Worm (Caenorhabditis elegans) whole organism, late embryonic: ENCODE data around the gene grp-1.
A peak's percentile ranks its signal among the peaks of the same experiment; 100 is the strongest.

ENCODE experiments used
- C08G9.2 ChIP-seq: sonication (generic microtip); optimal IDR thresholded peaks from 2 replicates; lab custom pipeline; 2016; ENCODE audit warnings: mild to moderate bottlenecking, missing genetic modification characterization, moderate library complexity, missing compliant biosample characterization
- C38D4.7 ChIP-seq: fragments of 200-800 bp; sonication (Bioruptor generic); optimal IDR thresholded peaks from 2 replicates; lab custom pipeline; 2018; ENCODE audit warnings: mild to moderate bottlenecking, missing genetic modification characterization, moderate library complexity, missing compliant biosample characterization
- F13H6.1 ChIP-seq: sonication (generic microtip); optimal IDR thresholded peaks from 2 replicates; lab custom pipeline; 2016; ENCODE audit warnings: missing genetic modification characterization, missing compliant biosample characterization
- K02D7.2 ChIP-seq: sonication (generic microtip); optimal IDR thresholded peaks from 2 replicates; lab custom pipeline; 2017; ENCODE audit warnings: mild to moderate bottlenecking, missing genetic modification characterization, missing compliant biosample characterization
- T23F11.4 ChIP-seq: fragments of 200-800 bp; sonication (Bioruptor generic); optimal IDR thresholded peaks from 2 replicates; lab custom pipeline; 2018; ENCODE audit warnings: mild to moderate bottlenecking, missing genetic modification characterization, missing compliant biosample characterization
- ama-1 ChIP-seq: fragments of 150-350 bp; optimal IDR thresholded peaks from 2 replicates; lab custom pipeline; 2014
- ceh-18 ChIP-seq: sonication (generic microtip); optimal IDR thresholded peaks from 2 replicates; lab custom pipeline; 2016; ENCODE audit warnings: missing genetic modification characterization, missing compliant biosample characterization
- ceh-19 ChIP-seq: fragments of 200-800 bp; sonication (Bioruptor generic); optimal IDR thresholded peaks from 2 replicates; lab custom pipeline; 2018; ENCODE audit warnings: mild to moderate bottlenecking, missing genetic modification characterization, missing compliant biosample characterization
- ceh-22 ChIP-seq: sonication (generic microtip); optimal IDR thresholded peaks from 2 replicates; lab custom pipeline; 2017; ENCODE audit warnings: missing biosample characterization, missing genetic modification characterization
- ceh-24 ChIP-seq: sonication (generic microtip); optimal IDR thresholded peaks from 2 replicates; lab custom pipeline; 2016; ENCODE audit warnings: mild to moderate bottlenecking, missing genetic modification characterization, missing compliant biosample characterization
- ceh-31 ChIP-seq: sonication (generic microtip); optimal IDR thresholded peaks from 2 replicates; lab custom pipeline; 2016; ENCODE audit warnings: missing genetic modification characterization, missing compliant biosample characterization
- ceh-34 ChIP-seq: sonication (generic microtip); optimal IDR thresholded peaks from 2 replicates; lab custom pipeline; 2016; ENCODE audit warnings: mild to moderate bottlenecking, missing genetic modification characterization, missing compliant biosample characterization
- ceh-48 ChIP-seq: sonication (generic microtip); optimal IDR thresholded peaks from 2 replicates; lab custom pipeline; 2016; ENCODE audit warnings: missing genetic modification characterization, inconsistent platforms, missing compliant biosample characterization
- ceh-9 ChIP-seq: sonication (generic microtip); optimal IDR thresholded peaks from 2 replicates; lab custom pipeline; 2016; ENCODE audit warnings: mild to moderate bottlenecking, missing genetic modification characterization, inconsistent platforms, missing compliant biosample characterization
- che-1 ChIP-seq: sonication (generic microtip); optimal IDR thresholded peaks from 2 replicates; lab custom pipeline; 2016; ENCODE audit warnings: mild to moderate bottlenecking, missing genetic modification characterization, missing compliant biosample characterization
- dmd-4 ChIP-seq: sonication (generic microtip); optimal IDR thresholded peaks from 2 replicates; lab custom pipeline; 2016; ENCODE audit warnings: borderline replicate concordance, missing genetic modification characterization, missing compliant biosample characterization
- elt-2 ChIP-seq: sonication (generic microtip); optimal IDR thresholded peaks from 2 replicates; lab custom pipeline; 2016; ENCODE audit warnings: missing genetic modification reagents, missing genetic modification characterization, missing compliant biosample characterization
- elt-4 ChIP-seq: sonication (generic microtip); optimal IDR thresholded peaks from 2 replicates; lab custom pipeline; 2016; ENCODE audit warnings: missing genetic modification characterization, missing compliant biosample characterization
- eyg-1 ChIP-seq: sonication (generic microtip); optimal IDR thresholded peaks from 2 replicates; lab custom pipeline; 2016; ENCODE audit warnings: missing genotype, missing genetic modification characterization, missing compliant biosample characterization
- fax-1 ChIP-seq: sonication (generic microtip); optimal IDR thresholded peaks from 2 replicates; lab custom pipeline; 2016; ENCODE audit warnings: missing genotype, missing genetic modification characterization, missing compliant biosample characterization
- fkh-10 ChIP-seq: fragments of 150-350 bp; optimal IDR thresholded peaks from 2 replicates; lab custom pipeline; 2014; ENCODE audit warnings: missing biosample characterization, missing genetic modification reagents, missing genetic modification characterization
- fkh-6 ChIP-seq: sonication (generic microtip); optimal IDR thresholded peaks from 2 replicates; lab custom pipeline; 2016; ENCODE audit warnings: missing genetic modification characterization, missing compliant biosample characterization
- gmeb-2 ChIP-seq: sonication (generic microtip); optimal IDR thresholded peaks from 2 replicates; lab custom pipeline; 2016; ENCODE audit warnings: missing genetic modification characterization, inconsistent platforms, missing compliant biosample characterization
- hlh-13 ChIP-seq: fragments of 200-800 bp; sonication (Bioruptor generic); optimal IDR thresholded peaks from 2 replicates; lab custom pipeline; 2018; ENCODE audit warnings: mild to moderate bottlenecking, missing genetic modification characterization, missing compliant biosample characterization
- hlh-6 ChIP-seq: sonication (generic microtip); optimal IDR thresholded peaks from 2 replicates; lab custom pipeline; 2016; ENCODE audit warnings: missing genotype, missing genetic modification characterization, missing compliant biosample characterization
- lin-11 ChIP-seq: fragments of 200-800 bp; sonication (Bioruptor generic); optimal IDR thresholded peaks from 2 replicates; lab custom pipeline; 2018; ENCODE audit warnings: mild to moderate bottlenecking, missing genetic modification characterization, missing compliant biosample characterization
- mec-3 ChIP-seq: sonication (generic microtip); optimal IDR thresholded peaks from 2 replicates; lab custom pipeline; 2016; ENCODE audit warnings: borderline replicate concordance, missing genetic modification characterization, missing compliant biosample characterization
- nfya-1 ChIP-seq: sonication (generic microtip); optimal IDR thresholded peaks from 2 replicates; lab custom pipeline; 2017; ENCODE audit warnings: missing genetic modification characterization, mild to moderate bottlenecking, missing compliant biosample characterization, antibody characterized with exemption, moderate library complexity
- nhr-232 ChIP-seq: sonication (generic microtip); optimal IDR thresholded peaks from 2 replicates; lab custom pipeline; 2016; ENCODE audit warnings: missing genetic modification characterization, missing compliant biosample characterization
- npax-4 ChIP-seq: sonication (generic microtip); optimal IDR thresholded peaks from 2 replicates; lab custom pipeline; 2016; ENCODE audit warnings: missing genetic modification characterization, missing compliant biosample characterization
- odd-2 ChIP-seq: sonication (generic microtip); optimal IDR thresholded peaks from 2 replicates; lab custom pipeline; 2017; ENCODE audit warnings: antibody characterized with exemption, mild to moderate bottlenecking, missing genetic modification characterization, missing compliant biosample characterization
- pat-9 ChIP-seq: fragments of 200-800 bp; sonication (Bioruptor generic); optimal IDR thresholded peaks from 2 replicates; lab custom pipeline; 2018; ENCODE audit warnings: mild to moderate bottlenecking, missing genetic modification characterization, moderate library complexity, missing compliant biosample characterization
- pax-1 ChIP-seq: fragments of 150-350 bp; optimal IDR thresholded peaks from 2 replicates; lab custom pipeline; 2014; ENCODE audit warnings: missing biosample characterization, missing genetic modification characterization
- pha-2 ChIP-seq: sonication (generic microtip); optimal IDR thresholded peaks from 2 replicates; lab custom pipeline; 2017; ENCODE audit warnings: mild to moderate bottlenecking, missing genetic modification characterization, missing compliant biosample characterization
- pqm-1 ChIP-seq: sonication (generic microtip); optimal IDR thresholded peaks from 2 replicates; lab custom pipeline; 2016; ENCODE audit warnings: missing genetic modification characterization, missing compliant biosample characterization
- pros-1 ChIP-seq: fragments of 150-350 bp; optimal IDR thresholded peaks from 2 replicates; lab custom pipeline; 2014; ENCODE audit warnings: missing biosample characterization, missing genetic modification reagents, missing genetic modification characterization
- ref-2 ChIP-seq: sonication (generic microtip); optimal IDR thresholded peaks from 2 replicates; lab custom pipeline; 2016; ENCODE audit warnings: missing genetic modification characterization, missing compliant biosample characterization
- sox-4 ChIP-seq: sonication (generic microtip); optimal IDR thresholded peaks from 2 replicates; lab custom pipeline; 2017; ENCODE audit warnings: mild to moderate bottlenecking, missing genetic modification characterization, inconsistent platforms, missing compliant biosample characterization
- syd-9 ChIP-seq: sonication (generic microtip); optimal IDR thresholded peaks from 2 replicates; lab custom pipeline; 2016; ENCODE audit warnings: mild to moderate bottlenecking, missing genetic modification characterization, moderate library complexity, missing compliant biosample characterization
- ttx-3 ChIP-seq: sonication (generic microtip); optimal IDR thresholded peaks from 2 replicates; lab custom pipeline; 2016; ENCODE audit warnings: missing genetic modification reagents, missing genetic modification characterization, missing compliant biosample characterization
- unc-3 ChIP-seq, 2 experiments: fragments of 200-800 bp in 1 of 2; sonication (Bioruptor generic) in 1 of 2; sonication (generic microtip) in 1 of 2; conservative IDR thresholded peaks in 1 of 2; optimal IDR thresholded peaks in 1 of 2; 2 replicates each; pipeline versions ENCODE4 v1.3.6 to Lab custom; 2016 to 2022; ENCODE audit warnings: missing compliant biosample characterization in 2 of 2, missing genetic modification characterization in 2 of 2, missing genetic modification reagents in 1 of 2
- unc-42 ChIP-seq: sonication (generic microtip); optimal IDR thresholded peaks from 2 replicates; lab custom pipeline; 2016; ENCODE audit warnings: missing genotype, missing genetic modification characterization, missing compliant biosample characterization
- zip-5 ChIP-seq: sonication (generic microtip); optimal IDR thresholded peaks from 2 replicates; lab custom pipeline; 2016; ENCODE audit warnings: missing genetic modification characterization, missing compliant biosample characterization

The grp-1 gene

ce11 chrIII:8045734-8046133 is 39.8 kb upstream of the grp-1 start, which contains the start of gene K12H4.3:
K12H4.3 (plus strand) TSS chrIII:8046034.
- TF ChIP-seq hlh-13 (GFP tag; lab: Kevin White, UChicago), result no peak
- TF ChIP-seq pha-2 (tag; lab: Kevin White, UChicago), result no peak
- no peak for TF ChIP-seq dmd-4
- TF ChIP-seq nhr-232, result no peak
- TF ChIP-seq gmeb-2, result no peak
- no peak for TF ChIP-seq F13H6.1 (tag; lab: Kevin White, UChicago)
- no peak for TF ChIP-seq T23F11.4 (GFP tag; lab: Kevin White, UChicago)
- no peak for TF ChIP-seq odd-2 (tag; lab: Kevin White, UChicago)
- TF ChIP-seq syd-9 (tag; lab: Kevin White, UChicago), result no peak
- TF ChIP-seq ceh-24 (tag; lab: Kevin White, UChicago), result no peak
- no peak for TF ChIP-seq ama-1 (lab: Kevin White, UChicago)
- no peak for TF ChIP-seq C08G9.2 (tag; lab: Kevin White, UChicago)
- TF ChIP-seq zip-5 (tag; lab: Kevin White, UChicago), result no peak
- no peak for TF ChIP-seq pros-1 (tag; lab: Kevin White, UChicago)
- no peak for TF ChIP-seq C38D4.7 (GFP tag; lab: Kevin White, UChicago)
- no peak for TF ChIP-seq eyg-1 (tag; lab: Kevin White, UChicago)
- TF ChIP-seq npax-4 (tag; lab: Kevin White, UChicago), result no peak
- TF ChIP-seq elt-2 (tag; lab: Kevin White, UChicago), result no peak

- TF ChIP-seq elt-2 (tag; lab: Kevin White, UChicago) (no peak), ceh-48 (tag; lab: Kevin White, UChicago) (no peak)
Observed at ce11 chrIII:8047412-8047811, 38.1 kb upstream of the grp-1 start, which contains the start of gene K12H4.2. K12H4.2 (plus strand) TSS chrIII:8047712.

ce11 chrIII:8050944-8051343 is 34.6 kb upstream of the grp-1 start, which contains the start of gene K12H4.7:
K12H4.7 (minus strand) TSS chrIII:8051081.
- TF ChIP-seq K02D7.2 (tag; lab: Kevin White, UChicago) (no peak), zip-5 (tag; lab: Kevin White, UChicago) (no peak), ref-2 (tag; lab: Kevin White, UChicago) (no peak), elt-2 (tag; lab: Kevin White, UChicago) (peak; percentile 33)

- no peak for TF ChIP-seq ama-1 (lab: Kevin White, UChicago)
- TF ChIP-seq hlh-6 (tag; lab: Kevin White, UChicago), result no peak
- TF ChIP-seq pqm-1 (tag; lab: Kevin White, UChicago), result no peak
- no peak for TF ChIP-seq mec-3
- no peak for TF ChIP-seq elt-2 (tag; lab: Kevin White, UChicago)
- no peak for TF ChIP-seq ceh-18 (tag; lab: Kevin White, UChicago)
- TF ChIP-seq unc-42 (tag; lab: Kevin White, UChicago), result no peak
- TF ChIP-seq che-1, result no peak
- no peak for TF ChIP-seq fkh-6 (tag; lab: Kevin White, UChicago)
- no peak for TF ChIP-seq zip-5 (tag; lab: Kevin White, UChicago)
- no peak for TF ChIP-seq T23F11.4 (GFP tag; lab: Kevin White, UChicago)
- no peak for TF ChIP-seq ceh-19
- no peak for TF ChIP-seq nfya-1 (tag; lab: Kevin White, UChicago)
- no peak for TF ChIP-seq pat-9
- no peak for TF ChIP-seq lin-11 (tag; lab: Kevin White, UChicago)
Observed at ce11 chrIII:8051838-8052237, 33.7 kb upstream of the grp-1 start.

ce11 chrIII:8061114-8061513 is 24.4 kb upstream of the grp-1 start:
- no peak for TF ChIP-seq unc-3 (GFP tag; conservative IDR thresholded peaks at IDR 0.05; lab: Robert Waterston, UW)
- no peak for TF ChIP-seq unc-3 (tag; optimal IDR thresholded peaks at IDR 0.05; lab: Kevin White, UChicago)
- TF ChIP-seq gmeb-2, result no peak
- no peak for TF ChIP-seq ceh-22
- no peak for TF ChIP-seq sox-4
- no peak for TF ChIP-seq fax-1 (tag; lab: Kevin White, UChicago)
- no peak for TF ChIP-seq fkh-10
- no peak for TF ChIP-seq ceh-34 (tag; lab: Kevin White, UChicago)
- TF ChIP-seq ttx-3, result no peak
- no peak for TF ChIP-seq ceh-31
- no peak for TF ChIP-seq mec-3
- no peak for TF ChIP-seq C38D4.7 (GFP tag; lab: Kevin White, UChicago)
- TF ChIP-seq elt-4 (tag; lab: Kevin White, UChicago), result no peak
- no peak for TF ChIP-seq hlh-6 (tag; lab: Kevin White, UChicago)
- TF ChIP-seq che-1, result no peak
- TF ChIP-seq pax-1 (tag; lab: Kevin White, UChicago), result no peak
- TF ChIP-seq ceh-9 (tag; lab: Kevin White, UChicago), result no peak
- no peak for TF ChIP-seq F13H6.1 (tag; lab: Kevin White, UChicago)
